Worm (Caenorhabditis elegans): ENCODE data around the gene rml-1.

- TF ChIP-seq him-1 (tag; optimal IDR thresholded peaks at IDR 0.05) (no peak), W03F9.2 (tag; optimal IDR thresholded peaks at IDR 0.05) (no peak)
Observed at ce11 chrIII:13772876-13773275, 5.0 kb upstream of the rml-1 start, which contains the start of gene mdt-29.

Data from whole organism, L4/young adult.